Worm (Caenorhabditis elegans) whole organism, L1 larva: ENCODE results near the gene best-12.

Source experiments
- ama-1 ChIP-seq: fragments of 150-350 bp; optimal IDR thresholded peaks from 2 replicates; lab custom pipeline; 2014
- blmp-1 ChIP-seq: fragments of 150-350 bp; optimal IDR thresholded peaks from 2 replicates; lab custom pipeline; 2014; ENCODE audit warnings: missing biosample characterization, missing genetic modification characterization
- ceh-8 ChIP-seq: fragments of 200-800 bp; sonication (Bioruptor generic); optimal IDR thresholded peaks from 2 replicates; lab custom pipeline; 2018; ENCODE audit warnings: mild to moderate bottlenecking, missing genetic modification characterization, moderate library complexity, missing compliant biosample characterization
- efl-1 ChIP-seq, 4 experiments: fragments of 150-350 bp; optimal IDR thresholded peaks in 3 of 4; peaks in 1 of 4; 1 replicate in 1 of 4; 2 replicates in 3 of 4; lab custom pipeline; 2014; ENCODE audit warnings: missing biosample characterization in 2 of 4, missing genetic modification characterization in 2 of 4, missing genetic modification reagents in 2 of 4
- fos-1 ChIP-seq: fragments of 150-350 bp; optimal IDR thresholded peaks from 2 replicates; lab custom pipeline; 2014; ENCODE audit warnings: missing biosample characterization, missing genetic modification characterization
- nhr-19 ChIP-seq: fragments of 200-800 bp; sonication (Bioruptor generic); conservative IDR thresholded peaks from 2 replicates; pipeline ENCODE4 v1.3.6; 2022; ENCODE audit warnings: missing genetic modification characterization, missing compliant biosample characterization
- snu-23 ChIP-seq: sonication (generic microtip); optimal IDR thresholded peaks from 2 replicates; lab custom pipeline; 2016; ENCODE audit warnings: missing genetic modification characterization, missing compliant biosample characterization
- unc-62 ChIP-seq: fragments of 150-350 bp; optimal IDR thresholded peaks from 2 replicates; lab custom pipeline; 2014; ENCODE audit warnings: missing biosample characterization, missing genetic modification reagents, missing genetic modification characterization
- zag-1 ChIP-seq: fragments of 150-350 bp; optimal IDR thresholded peaks from 2 replicates; lab custom pipeline; 2014; ENCODE audit warnings: missing biosample characterization, missing genetic modification characterization
- ztf-11 ChIP-seq, 2 experiments: sonication (generic microtip); optimal IDR thresholded peaks; 2 replicates each; lab custom pipeline; 2016 to 2017; ENCODE audit warnings: missing genetic modification characterization in 2 of 2, missing biosample characterization in 1 of 2, missing compliant biosample characterization in 1 of 2

- no peak for TF ChIP-seq fos-1 (tag; lab: Kevin White, UChicago)
- TF ChIP-seq ceh-8 (GFP tag; lab: Kevin White, UChicago) = no peak
- no peak for TF ChIP-seq unc-62 (GFP tag; lab: Kevin White, UChicago)
- no peak for TF ChIP-seq nhr-19 (GFP tag; lab: Robert Waterston, UW)
- no peak for TF ChIP-seq blmp-1 (tag; lab: Kevin White, UChicago)
- no peak for TF ChIP-seq ama-1 (lab: Kevin White, UChicago)
- TF ChIP-seq zag-1 (tag; lab: Kevin White, UChicago) = no peak
- no peak for TF ChIP-seq ztf-11 (tag; optimal IDR thresholded peaks at IDR 0.05; lab: Kevin White, UChicago)
- TF ChIP-seq snu-23 (GFP tag; lab: Kevin White, UChicago) = no peak
- no peak for TF ChIP-seq efl-1 (optimal IDR thresholded peaks at IDR 0.05; lab: Kevin White, UChicago)
- no peak for TF ChIP-seq efl-1 (GFP tag; optimal IDR thresholded peaks at IDR 0.05 in 1 of 2; lab: Kevin White, UChicago)
Observed at ce11 chrV:16080678-16081077, 31.4 kb downstream of the best-12 start.
